Fruit fly (Drosophila melanogaster): Measurements from ENCODE around the gene CG44428.

dm6 chrX:13530199-13530788 lies at the start of gene CG44428:
- TF ChIP-seq Sin3A (optimal IDR thresholded peaks at IDR 0.05) (no peak), psq (optimal IDR thresholded peaks at IDR 0.05) (no peak), ttk (optimal IDR thresholded peaks at IDR 0.05) (no peak), Myc (optimal IDR thresholded peaks at IDR 0.05) (no peak), h (optimal IDR thresholded peaks at IDR 0.05) (no peak), insv (optimal IDR thresholded peaks at IDR 0.05) (no peak)

Measured in Kc167 (cell line).